Worm (Caenorhabditis elegans) whole organism, midembryonic: Measurements from ENCODE around the gene F52B11.2.

Source experiments
- T22C8.4 ChIP-seq: fragments of 200-800 bp; sonication (Bioruptor generic); IDR thresholded peaks from 2 replicates; pipeline ENCODE4 v1.3.6; 2022; ENCODE audit warnings: missing genetic modification characterization, missing compliant biosample characterization
- med-1 ChIP-seq: sonication (generic microtip); optimal IDR thresholded peaks from 2 replicates; lab custom pipeline; 2017; ENCODE audit warnings: missing genetic modification characterization, mild to moderate bottlenecking, missing compliant biosample characterization, antibody characterized with exemption, missing genetic modification reagents; ENCODE audit not compliant: insufficient read depth
- ref-1 ChIP-seq: fragments of 200-800 bp; sonication (Bioruptor generic); conservative IDR thresholded peaks from 2 replicates; pipeline ENCODE4 v1.3.6; 2022; ENCODE audit warnings: missing genetic modification reagents, missing genetic modification characterization, missing compliant biosample characterization
- tab-1 ChIP-seq: fragments of 200-800 bp; sonication (Bioruptor generic); IDR thresholded peaks from 2 replicates; pipeline ENCODE4 v1.3.6; 2022; ENCODE audit warnings: missing genetic modification characterization, missing compliant biosample characterization
- ztf-23 ChIP-seq: fragments of 200-800 bp; sonication (Bioruptor generic); IDR thresholded peaks from 2 replicates; pipeline ENCODE4 v1.3.6; 2022; ENCODE audit warnings: missing genetic modification reagents, missing genetic modification characterization, missing compliant biosample characterization
- ztf-29 ChIP-seq: fragments of 200-800 bp; sonication (Bioruptor generic); IDR thresholded peaks from 2 replicates; pipeline ENCODE4 v1.3.6; 2022; ENCODE audit warnings: missing genetic modification reagents, missing genetic modification characterization, missing compliant biosample characterization

- no peak for TF ChIP-seq T22C8.4 (GFP tag; lab: Robert Waterston, UW)
- TF ChIP-seq tab-1 (GFP tag; lab: Robert Waterston, UW): peak; percentile 56; the same call in 1 of the 2 replicates
- TF ChIP-seq med-1 (GFP tag; lab: Kevin White, UChicago): no peak
- no peak for TF ChIP-seq ref-1
- no peak for TF ChIP-seq ztf-29 (GFP tag; lab: Robert Waterston, UW)
- TF ChIP-seq ztf-23 (GFP tag; lab: Robert Waterston, UW): no peak
These were observed 12.4 kb upstream of the F52B11.2 start for ce11 chrIV:14070992-14071289.
